Comparison of ENCODE assay signal across 5 worm cellular contexts in genomic region chrV:20493271-20494231, ce11.
TF ChIP-seq lines count a peak whose summit lies in the region.

Gene B0250.5, plus strand, starts transcription at chrV:20493924.

TF ChIP-seq in whole organism, L1 larva, 84 proteins besides CTCF, POLR2A, EP300 and RAD21 (continues in another document):
- TF ChIP-seq grh-1 (GFP tag; IDR thresholded peaks at IDR 0.05; lab: Robert Waterston, UW) (no peak), swsn-7 (tag; optimal IDR thresholded peaks at IDR 0.05; lab: Kevin White, UChicago) (peak; percentile 68), ama-1 (optimal IDR thresholded peaks at IDR 0.05; lab: Kevin White, UChicago) (no peak), nhr-84 (tag; optimal IDR thresholded peaks at IDR 0.05; lab: Kevin White, UChicago) (no peak), lin-39 (tag; optimal IDR thresholded peaks at IDR 0.05; lab: Kevin White, UChicago) (peak; percentile 31), nhr-90 (tag; optimal IDR thresholded peaks at IDR 0.05; lab: Kevin White, UChicago; ENCODE audit: poor library complexity) (no peak), jun-1 (tag; optimal IDR thresholded peaks at IDR 0.05; lab: Kevin White, UChicago) (no peak), snu-23 (GFP tag; optimal IDR thresholded peaks at IDR 0.05; lab: Kevin White, UChicago) (peak; percentile 69), fos-1 (tag; optimal IDR thresholded peaks at IDR 0.05; lab: Kevin White, UChicago) (no peak), mef-2 (tag; optimal IDR thresholded peaks at IDR 0.05; lab: Kevin White, UChicago) (no peak), lin-15B (tag; optimal IDR thresholded peaks at IDR 0.05; lab: Kevin White, UChicago) (no peak), xbp-1 (tag; optimal IDR thresholded peaks at IDR 0.05; lab: Kevin White, UChicago) (peak; percentile 82), ceh-63 (GFP tag; optimal IDR thresholded peaks at IDR 0.05; lab: Kevin White, UChicago) (no peak), hpl-2 (GFP tag; optimal IDR thresholded peaks at IDR 0.05; lab: Kevin White, UChicago) (peak; percentile 10), elt-3 (tag; optimal IDR thresholded peaks at IDR 0.05; lab: Kevin White, UChicago) (peak in 1 of 6 experiments; percentile 18), tbx-2 (tag; optimal IDR thresholded peaks at IDR 0.05; lab: Kevin White, UChicago) (peak; percentile 27), elt-2 (tag; optimal IDR thresholded peaks at IDR 0.05; lab: Kevin White, UChicago) (no peak), C16A3.4 (tag; optimal IDR thresholded peaks at IDR 0.05; lab: Kevin White, UChicago) (no peak), nhr-47 (tag; optimal IDR thresholded peaks at IDR 0.05; lab: Kevin White, UChicago) (peak; percentile 80)

TF ChIP-seq in whole organism, L3 larva, 47 proteins besides CTCF, POLR2A, EP300 and RAD21:
- no peak for TF ChIP-seq fkh-2 (tag; optimal IDR thresholded peaks at IDR 0.05; lab: Kevin White, UChicago)
- TF ChIP-seq nhr-77 (tag; optimal IDR thresholded peaks at IDR 0.05; lab: Kevin White, UChicago): no peak
- TF ChIP-seq nhr-43 (tag; optimal IDR thresholded peaks at IDR 0.05; lab: Kevin White, UChicago; ENCODE audit: poor library complexity, severe bottlenecking): no peak
- TF ChIP-seq egl-5 (tag; optimal IDR thresholded peaks at IDR 0.05; lab: Kevin White, UChicago): no peak
- no peak for TF ChIP-seq eor-1 (tag; optimal IDR thresholded peaks at IDR 0.05; lab: Kevin White, UChicago)
- no peak for TF ChIP-seq daf-12 (tag; optimal IDR thresholded peaks at IDR 0.05; lab: Kevin White, UChicago)
- TF ChIP-seq lsy-12 (tag; optimal IDR thresholded peaks at IDR 0.05; lab: Kevin White, UChicago): no peak
- no peak for TF ChIP-seq tbx-2 (tag; optimal IDR thresholded peaks at IDR 0.05; lab: Kevin White, UChicago)
- peak; percentile 21 for TF ChIP-seq pha-4 (tag; optimal IDR thresholded peaks at IDR 0.05; lab: Kevin White, UChicago)
- TF ChIP-seq nhr-67 (tag; optimal IDR thresholded peaks at IDR 0.05; lab: Kevin White, UChicago): no peak
- peak; percentile 42 for TF ChIP-seq nfya-1 (tag; optimal IDR thresholded peaks at IDR 0.05; lab: Kevin White, UChicago; ENCODE audit: insufficient read depth)
- TF ChIP-seq nhr-237 (tag; optimal IDR thresholded peaks at IDR 0.05; lab: Kevin White, UChicago): no peak
- TF ChIP-seq ama-1 (optimal IDR thresholded peaks at IDR 0.05; lab: Kevin White, UChicago): no peak
- TF ChIP-seq ceh-28 (tag; optimal IDR thresholded peaks at IDR 0.05; lab: Kevin White, UChicago): no peak
- no peak for TF ChIP-seq ceh-9 (tag; optimal IDR thresholded peaks at IDR 0.05; lab: Kevin White, UChicago)
- TF ChIP-seq lin-15B (tag; optimal IDR thresholded peaks at IDR 0.05; lab: Kevin White, UChicago): peak; percentile 3
- peak; percentile 27 for TF ChIP-seq elt-2 (tag; optimal IDR thresholded peaks at IDR 0.05; lab: Kevin White, UChicago)
- no peak for TF ChIP-seq hmg-11 (tag; optimal IDR thresholded peaks at IDR 0.05; lab: Kevin White, UChicago)
- TF ChIP-seq egl-27 (tag; optimal IDR thresholded peaks at IDR 0.05; lab: Kevin White, UChicago): no peak
- no peak for TF ChIP-seq ztf-11 (tag; optimal IDR thresholded peaks at IDR 0.05; lab: Kevin White, UChicago)
TF ChIP-seq in whole organism, L3 larva: peak in this region for 4.

TF ChIP-seq in whole organism, early embryonic, 17 proteins besides CTCF, POLR2A, EP300 and RAD21:
- TF ChIP-seq B0310.2 (tag; optimal IDR thresholded peaks at IDR 0.05; lab: Kevin White, UChicago) (no peak), scrt-1 (GFP tag; IDR thresholded peaks at IDR 0.05; lab: Robert Waterston, UW) (no peak), F13C5.2 (tag; optimal IDR thresholded peaks at IDR 0.05; lab: Kevin White, UChicago) (peak; percentile 41), sea-1 (GFP tag; conservative IDR thresholded peaks at IDR 0.05; lab: Robert Waterston, UW) (no peak), tbx-37 (GFP tag; conservative IDR thresholded peaks at IDR 0.05; lab: Robert Waterston, UW) (no peak), tra-4 (tag; optimal IDR thresholded peaks at IDR 0.05; lab: Kevin White, UChicago) (no peak)

TF ChIP-seq in whole organism, midembryonic, 9 proteins besides CTCF, POLR2A, EP300 and RAD21:
- no peak for TF ChIP-seq ref-1 (GFP tag; conservative IDR thresholded peaks at IDR 0.05; lab: Robert Waterston, UW)
- no peak for TF ChIP-seq T22C8.4 (GFP tag; IDR thresholded peaks at IDR 0.05; lab: Robert Waterston, UW)
- TF ChIP-seq klf-2 (GFP tag; conservative IDR thresholded peaks at IDR 0.05; lab: Robert Waterston, UW): no peak
- no peak for TF ChIP-seq med-1 (GFP tag; optimal IDR thresholded peaks at IDR 0.05; lab: Kevin White, UChicago; ENCODE audit: insufficient read depth)
- TF ChIP-seq cog-1 (tag; optimal IDR thresholded peaks at IDR 0.05; lab: Kevin White, UChicago): no peak
- TF ChIP-seq ztf-23 (GFP tag; IDR thresholded peaks at IDR 0.05; lab: Robert Waterston, UW): 0 out of 2 replicates have a peak, but pooled peaks have one; percentile 42
- no peak for TF ChIP-seq ztf-29 (GFP tag; IDR thresholded peaks at IDR 0.05; lab: Robert Waterston, UW)
- TF ChIP-seq flt-1 (GFP tag; IDR thresholded peaks at IDR 0.05; lab: Robert Waterston, UW): no peak
TF ChIP-seq in whole organism, midembryonic: peak in this region for 1.

TF ChIP-seq in whole organism, young adult, 124 proteins besides CTCF, POLR2A, EP300 and RAD21:
- TF ChIP-seq snpc-1.3 (tag; optimal IDR thresholded peaks at IDR 0.05; lab: Kevin White, UChicago; ENCODE audit: insufficient read depth) (no peak), K11D2.4 (GFP tag; IDR thresholded peaks at IDR 0.05; lab: Robert Waterston, UW) (no peak), xnd-1 (tag; optimal IDR thresholded peaks at IDR 0.05; lab: Kevin White, UChicago) (no peak), nfya-2 (GFP tag; IDR thresholded peaks at IDR 0.05; lab: Robert Waterston, UW) (no peak), D2030.7 (GFP tag; IDR thresholded peaks at IDR 0.05; lab: Robert Waterston, UW) (peak; percentile 26; the same call in 1 of the 2 replicates), ceh-100 (GFP tag; IDR thresholded peaks at IDR 0.05; lab: Robert Waterston, UW) (no peak), egl-44 (GFP tag; IDR thresholded peaks at IDR 0.05; lab: Robert Waterston, UW) (no peak), lin-35 (GFP tag; optimal IDR thresholded peaks at IDR 0.05; lab: Kevin White, UChicago) (peak in 1 of 3 experiments; percentile 61), lir-1 (GFP tag; conservative IDR thresholded peaks at IDR 0.05; lab: Robert Waterston, UW) (no peak), ceh-91 (GFP tag; IDR thresholded peaks at IDR 0.05; lab: Robert Waterston, UW) (no peak), fkh-3 (tag; optimal IDR thresholded peaks at IDR 0.05; lab: Kevin White, UChicago) (no peak), B0336.3 (GFP tag; IDR thresholded peaks at IDR 0.05; lab: Robert Waterston, UW) (no peak), nhr-80 (tag; optimal IDR thresholded peaks at IDR 0.05; lab: Kevin White, UChicago) (peak; percentile 52), mel-28 (tag; optimal IDR thresholded peaks at IDR 0.05; lab: Kevin White, UChicago; ENCODE audit: borderline replicate concordance) (no peak), F37B4.10 (GFP tag; IDR thresholded peaks at IDR 0.05; lab: Robert Waterston, UW) (no peak), snpc-3.4 (tag; optimal IDR thresholded peaks at IDR 0.05; lab: Kevin White, UChicago) (no peak), lin-40 (tag; optimal IDR thresholded peaks at IDR 0.05; lab: Kevin White, UChicago) (peak; percentile 32), F57C9.4 (tag; optimal IDR thresholded peaks at IDR 0.05; lab: Kevin White, UChicago) (no peak), let-607 (tag; optimal IDR thresholded peaks at IDR 0.05; lab: Kevin White, UChicago) (peak; percentile 48 to 79), ekl-4 (GFP tag; IDR thresholded peaks at IDR 0.05; lab: Robert Waterston, UW) (no peak)

Comparison
In these comparisons a context has a peak if more than half of its experiments do, and no peak if none do; other contexts are left out.
1. Of the 8 proteins assayed by ChIP-seq in both whole organism, young adult and whole organism, L1 larva: peak only in whole organism, young adult: none; only in whole organism, L1 larva: dpl-1, efl-1 and snpc-4; in both: none; in neither: 4; mixed calls (peak in some experiments, not most) for 1.